Fruit fly (Drosophila melanogaster) whole organism, embryonic: ENCODE measurements around the gene CG10674.

Experiments used
- Adf1 ChIP-seq: fragments of 200-800 bp; sonication (Bioruptor generic); IDR thresholded peaks from 2 replicates; pipeline ENCODE4 v1.3.6; 2022; ENCODE audit warnings: missing biosample characterization, missing genetic modification characterization
- CG10462 ChIP-seq: fragments of 200-800 bp; sonication (Bioruptor generic); optimal IDR thresholded peaks from 2 replicates; lab custom pipeline; 2016; ENCODE audit warnings: missing biosample characterization, missing genetic modification characterization
- CG10543 ChIP-seq: fragments of 200-800 bp; sonication (Bioruptor generic); optimal IDR thresholded peaks from 3 replicates; lab custom pipeline; 2017; ENCODE audit warnings: missing biosample characterization, mild to moderate bottlenecking, missing genetic modification characterization, moderate library complexity
- CG11085 ChIP-seq: fragments of 200-800 bp; sonication (Bioruptor generic); IDR thresholded peaks from 2 replicates; pipeline ENCODE4 v1.3.6; 2022; ENCODE audit warnings: missing biosample characterization, missing genetic modification characterization
- CG12219 ChIP-seq: fragments of 200-800 bp; sonication (Bioruptor generic); optimal IDR thresholded peaks from 3 replicates; lab custom pipeline; 2018; ENCODE audit warnings: missing biosample characterization, mild to moderate bottlenecking, missing genetic modification characterization
- CG13424 ChIP-seq: fragments of 200-800 bp; sonication (Bioruptor generic); optimal IDR thresholded peaks from 2 replicates; lab custom pipeline; 2019; ENCODE audit warnings: missing biosample characterization, mild to moderate bottlenecking, missing genetic modification characterization, moderate library complexity
- CG14050 ChIP-seq: fragments of 200-800 bp; sonication (Bioruptor generic); IDR thresholded peaks from 3 replicates; pipeline ENCODE4 v1.3.6; 2022; ENCODE audit warnings: missing biosample characterization, missing genetic modification characterization
- CG14710 ChIP-seq: fragments of 200-800 bp; sonication (Bioruptor generic); optimal IDR thresholded peaks from 3 replicates; lab custom pipeline; 2019; ENCODE audit warnings: missing biosample characterization, mild to moderate bottlenecking, missing genetic modification characterization, moderate library complexity
- CG14860 ChIP-seq: fragments of 200-800 bp; sonication (Bioruptor generic); IDR thresholded peaks from 3 replicates; pipeline ENCODE4 v1.3.6; 2022; ENCODE audit warnings: missing biosample characterization, missing genetic modification characterization; ENCODE audit not compliant: partially characterized antibody
- CG15479 ChIP-seq: fragments of 200-800 bp; sonication (Bioruptor generic); optimal IDR thresholded peaks from 3 replicates; lab custom pipeline; 2019; ENCODE audit warnings: missing biosample characterization, mild to moderate bottlenecking, missing genetic modification characterization, moderate library complexity
- CG15514 ChIP-seq: fragments of 200-800 bp; sonication (Bioruptor generic); optimal IDR thresholded peaks from 3 replicates; lab custom pipeline; 2017; ENCODE audit warnings: missing biosample characterization, missing genetic modification characterization, mild to moderate bottlenecking, moderate library complexity, missing genetic modification reagents
- CG17328 ChIP-seq: fragments of 200-800 bp; sonication (Bioruptor generic); IDR thresholded peaks from 2 replicates; pipeline ENCODE4 v1.3.6; 2022; ENCODE audit warnings: missing biosample characterization, missing genetic modification characterization
- CG17385 ChIP-seq: fragments of 200-800 bp; sonication (Bioruptor generic); optimal IDR thresholded peaks from 3 replicates; lab custom pipeline; 2018; ENCODE audit warnings: missing biosample characterization, mild to moderate bottlenecking, missing genetic modification characterization
- CG18011 ChIP-seq: fragments of 200-800 bp; sonication (Bioruptor generic); optimal IDR thresholded peaks from 2 replicates; lab custom pipeline; 2017; ENCODE audit warnings: missing biosample characterization, missing genetic modification characterization, mild to moderate bottlenecking, moderate library complexity, missing genotype
- CG18619 ChIP-seq: fragments of 200-800 bp; sonication (Bioruptor generic); optimal IDR thresholded peaks from 3 replicates; lab custom pipeline; 2017; ENCODE audit warnings: missing biosample characterization, mild to moderate bottlenecking, missing genetic modification characterization
- CG30020 ChIP-seq: fragments of 200-800 bp; optimal IDR thresholded peaks from 2 replicates; lab custom pipeline; 2019; ENCODE audit warnings: missing biosample characterization, mild to moderate bottlenecking, missing genetic modification characterization, moderate library complexity
- CG4404 ChIP-seq: fragments of 200-800 bp; sonication (Bioruptor generic); IDR thresholded peaks from 2 replicates; pipeline ENCODE4 v1.3.6; 2022; ENCODE audit warnings: missing biosample characterization, missing genetic modification characterization
- CG4424 ChIP-seq: fragments of 200-800 bp; sonication (Bioruptor generic); optimal IDR thresholded peaks from 3 replicates; lab custom pipeline; 2016; ENCODE audit warnings: missing biosample characterization, missing genetic modification characterization
- CG6683 ChIP-seq: fragments of 200-800 bp; sonication (Bioruptor generic); optimal IDR thresholded peaks from 2 replicates; lab custom pipeline; 2017; ENCODE audit warnings: missing biosample characterization, mild to moderate bottlenecking, missing genetic modification characterization, missing genetic modification reagents
- CG7839 ChIP-seq: fragments of 200-800 bp; sonication (Bioruptor generic); optimal IDR thresholded peaks from 3 replicates; lab custom pipeline; 2018; ENCODE audit warnings: missing biosample characterization, mild to moderate bottlenecking, missing genetic modification characterization, moderate library complexity
- Ets97D ChIP-seq: fragments of 200-800 bp; sonication (Bioruptor generic); optimal IDR thresholded peaks from 3 replicates; lab custom pipeline; 2016; ENCODE audit warnings: missing biosample characterization, missing genetic modification characterization
- Gsc ChIP-seq: fragments of 200-800 bp; sonication (Bioruptor generic); IDR thresholded peaks from 2 replicates; pipeline ENCODE4 v1.3.6; 2022; ENCODE audit warnings: missing biosample characterization, missing genetic modification characterization
- HLH3B ChIP-seq: fragments of 200-800 bp; sonication (Bioruptor generic); IDR thresholded peaks from 2 replicates; pipeline ENCODE4 v1.3.6; 2022; ENCODE audit warnings: missing biosample characterization, missing genetic modification characterization
- HLH4C ChIP-seq: fragments of 200-800 bp; sonication (Bioruptor generic); IDR thresholded peaks from 3 replicates; pipeline ENCODE4 v1.3.6; 2022; ENCODE audit warnings: missing biosample characterization, missing genetic modification characterization; ENCODE audit not compliant: partially characterized antibody
- HLH54F ChIP-seq: fragments of 200-800 bp; sonication (Bioruptor generic); optimal IDR thresholded peaks from 3 replicates; lab custom pipeline; 2016; ENCODE audit warnings: missing biosample characterization, missing genetic modification characterization
- Jarid2 ChIP-seq: fragments of 200-800 bp; sonication (Bioruptor generic); optimal IDR thresholded peaks from 3 replicates; lab custom pipeline; 2017; ENCODE audit warnings: mild to moderate bottlenecking, missing biosample characterization, missing genetic modification reagents, missing genetic modification characterization
- Lpt ChIP-seq: fragments of >200 bp; optimal IDR thresholded peaks from 2 replicates; lab custom pipeline; 2018; ENCODE audit warnings: missing biosample characterization, missing genetic modification characterization
- Nf-YB ChIP-seq: fragments of 200-800 bp; sonication (Bioruptor generic); optimal IDR thresholded peaks from 3 replicates; lab custom pipeline; 2019; ENCODE audit warnings: missing biosample characterization, mild to moderate bottlenecking, missing genetic modification characterization, moderate library complexity
- Sox100B ChIP-seq: fragments of 200-800 bp; sonication (Bioruptor generic); optimal IDR thresholded peaks from 3 replicates; lab custom pipeline; 2018; ENCODE audit warnings: missing biosample characterization, mild to moderate bottlenecking, missing genetic modification characterization
- Ssrp ChIP-seq: fragments of 200-800 bp; sonication (Bioruptor generic); optimal IDR thresholded peaks from 2 replicates; lab custom pipeline; 2018; ENCODE audit warnings: missing biosample characterization, mild to moderate bottlenecking, missing genetic modification characterization, moderate library complexity
- Xbp1 ChIP-seq: fragments of 200-800 bp; sonication (Bioruptor generic); optimal IDR thresholded peaks from 3 replicates; lab custom pipeline; 2016; ENCODE audit warnings: missing biosample characterization, mild to moderate bottlenecking, missing genetic modification characterization
- abd-A ChIP-seq: fragments of 200-800 bp; sonication (Bioruptor generic); optimal IDR thresholded peaks from 3 replicates; lab custom pipeline; 2019; ENCODE audit warnings: missing biosample characterization, mild to moderate bottlenecking, missing genetic modification characterization, moderate library complexity
- al ChIP-seq: fragments of 200-800 bp; sonication (Bioruptor generic); IDR thresholded peaks from 2 replicates; pipeline ENCODE4 v1.3.6; 2022; ENCODE audit warnings: missing biosample characterization, missing genetic modification characterization
- aop ChIP-seq: fragments of 200-800 bp; sonication (Bioruptor generic); IDR thresholded peaks from 2 replicates; pipeline ENCODE4 v1.3.6; 2022; ENCODE audit warnings: missing biosample characterization, missing genetic modification characterization
- br ChIP-seq: fragments of >200 bp; optimal IDR thresholded peaks from 2 replicates; lab custom pipeline; 2017
- corto ChIP-seq: fragments of 200-800 bp; sonication (Bioruptor generic); optimal IDR thresholded peaks from 2 replicates; lab custom pipeline; 2016; ENCODE audit warnings: missing biosample characterization, mild to moderate bottlenecking, missing genetic modification characterization, moderate library complexity
- esg ChIP-seq: fragments of 200-800 bp; sonication (Bioruptor generic); conservative IDR thresholded peaks from 2 replicates; pipeline ENCODE4 v1.3.6; 2022; ENCODE audit warnings: missing biosample characterization, missing genetic modification characterization
- ewg ChIP-seq: fragments of 200-800 bp; sonication (Bioruptor generic); optimal IDR thresholded peaks from 3 replicates; lab custom pipeline; 2017; ENCODE audit warnings: mild to moderate bottlenecking, missing biosample characterization, missing genetic modification reagents, missing genetic modification characterization
- hth ChIP-seq: fragments of >200 bp; optimal IDR thresholded peaks from 2 replicates; lab custom pipeline; 2017; ENCODE audit warnings: inconsistent platforms
- lilli ChIP-seq: fragments of 200-800 bp; sonication (Bioruptor generic); optimal IDR thresholded peaks from 3 replicates; lab custom pipeline; 2016; ENCODE audit warnings: missing biosample characterization, missing genetic modification characterization
- nom ChIP-seq: fragments of 200-800 bp; sonication (Bioruptor generic); optimal IDR thresholded peaks from 2 replicates; lab custom pipeline; 2017; ENCODE audit warnings: missing biosample characterization, missing genetic modification characterization, mild to moderate bottlenecking, moderate library complexity, missing genetic modification reagents
- odd ChIP-seq: fragments of 200-800 bp; sonication (Bioruptor generic); optimal IDR thresholded peaks from 2 replicates; lab custom pipeline; 2017; ENCODE audit warnings: missing biosample characterization, mild to moderate bottlenecking, missing genetic modification characterization
- p53 ChIP-seq: fragments of 200-800 bp; sonication (Bioruptor generic); optimal IDR thresholded peaks from 2 replicates; lab custom pipeline; 2016; ENCODE audit warnings: missing biosample characterization, missing genetic modification characterization
- run ChIP-seq: fragments of 200-800 bp; sonication (Bioruptor generic); optimal IDR thresholded peaks from 3 replicates; lab custom pipeline; 2018; ENCODE audit warnings: missing biosample characterization, mild to moderate bottlenecking, missing genetic modification characterization
- sc ChIP-seq, 3 experiments: fragments of >200 bp in 2 of 3; fragments of 200-800 bp in 1 of 3; sonication (Bioruptor generic) in 1 of 3; optimal IDR thresholded peaks; 2 replicates in 2 of 3; 3 replicates in 1 of 3; lab custom pipeline; 2017; ENCODE audit warnings: mild to moderate bottlenecking in 1 of 3, missing biosample characterization in 1 of 3, missing genetic modification characterization in 1 of 3, missing genetic modification reagents in 1 of 3
- sens ChIP-seq: fragments of 200-800 bp; sonication (Bioruptor generic); peaks from one replicate; lab custom pipeline; 2016; ENCODE audit warnings: missing biosample characterization, missing genetic modification characterization
- seq ChIP-seq: fragments of 200-800 bp; sonication (Bioruptor generic); IDR thresholded peaks from 2 replicates; pipeline ENCODE4 v1.3.6; 2022; ENCODE audit warnings: missing biosample characterization, missing genetic modification characterization
- tio ChIP-seq: fragments of 200-800 bp; sonication (Bioruptor generic); optimal IDR thresholded peaks from 2 replicates; lab custom pipeline; 2017; ENCODE audit warnings: missing biosample characterization, missing genetic modification characterization, inconsistent platforms
- twi ChIP-seq: fragments of 200-800 bp; optimal IDR thresholded peaks from 2 replicates; lab custom pipeline; 2019; ENCODE audit warnings: missing biosample characterization, mild to moderate bottlenecking, missing genetic modification characterization, moderate library complexity
- z ChIP-seq: fragments of 200-800 bp; sonication (Bioruptor generic); IDR thresholded peaks from 3 replicates; pipeline ENCODE4 v1.3.6; 2022; ENCODE audit warnings: missing biosample characterization, missing genetic modification characterization

Gene CG10674

dm6 chr3L:5139312-5139711, 3.2 kb upstream of the CG10674 start, which contains the start of the genes Tcs5 and CHMP2B (continued):
- TF ChIP-seq tio (GFP tag; lab: Kevin White, UChicago) = peak; percentile 100
- peak; percentile 100 for TF ChIP-seq CG7839
- peak; percentile 99 for TF ChIP-seq CG10543 (GFP tag; lab: Kevin White, UChicago)
- TF ChIP-seq esg (GFP tag; lab: Robert Waterston, UW) = peak; percentile 100
- TF ChIP-seq CG4424 (GFP tag; lab: Kevin White, UChicago) = peak; percentile 100
- peak; percentile 99 for TF ChIP-seq aop (GFP tag; lab: Robert Waterston, UW)
- TF ChIP-seq br (lab: Kevin White, UChicago) = no peak
- TF ChIP-seq HLH3B (GFP tag; lab: Robert Waterston, UW) = peak; percentile 100
- TF ChIP-seq CG10462 (GFP tag; lab: Kevin White, UChicago) = peak; percentile 100
- peak; percentile 80 for TF ChIP-seq CG15479 (GFP tag; lab: Kevin White, UChicago)
- TF ChIP-seq ewg = peak; percentile 99
- peak; percentile 100 for TF ChIP-seq HLH54F (GFP tag; lab: Kevin White, UChicago)
- TF ChIP-seq odd (GFP tag; lab: Kevin White, UChicago) = peak; percentile 99
- TF ChIP-seq abd-A (tag; lab: Kevin White, UChicago) = no peak
- TF ChIP-seq CG18011 (GFP tag; lab: Kevin White, UChicago) = peak; percentile 94
- TF ChIP-seq p53 = peak; percentile 98
- no peak for TF ChIP-seq HLH4C
- no peak for TF ChIP-seq hth (lab: Kevin White, UChicago)
- TF ChIP-seq Lpt = no peak
- TF ChIP-seq CG11085 = peak; percentile 100
- peak; percentile 100 for TF ChIP-seq al
- TF ChIP-seq run = peak; percentile 98
- peak; percentile 100 for TF ChIP-seq Gsc
- peak; percentile 100 for TF ChIP-seq lilli (GFP tag; lab: Kevin White, UChicago)
- TF ChIP-seq CG18619 = peak; percentile 100
- TF ChIP-seq sens (GFP tag; lab: Kevin White, UChicago) = peak; percentile 100
- TF ChIP-seq Nf-YB (GFP tag; lab: Kevin White, UChicago) = peak; percentile 91
- TF ChIP-seq CG17385 (GFP tag; lab: Kevin White, UChicago) = peak; percentile 99
- TF ChIP-seq CG4404 (GFP tag; lab: Robert Waterston, UW) = peak; percentile 100
- TF ChIP-seq CG13424 (tag; lab: Kevin White, UChicago) = peak; percentile 100
- TF ChIP-seq CG17328 (GFP tag; lab: Robert Waterston, UW) = peak; percentile 100
- peak; percentile 100 for TF ChIP-seq Ssrp (tag; lab: Kevin White, UChicago)
- TF ChIP-seq seq (GFP tag; lab: Robert Waterston, UW) = peak; percentile 100
- peak; percentile 85 for TF ChIP-seq Ets97D
- peak; percentile 99 for TF ChIP-seq CG14710 (tag; lab: Kevin White, UChicago)
- peak; percentile 94 for TF ChIP-seq Jarid2 (GFP tag; lab: Kevin White, UChicago)
- TF ChIP-seq CG6683 (GFP tag; lab: Kevin White, UChicago) = peak; percentile 97
- TF ChIP-seq CG30020 (tag; lab: Kevin White, UChicago) = peak; percentile 92
- TF ChIP-seq z (GFP tag; lab: Robert Waterston, UW) = peak; percentile 90
- no peak for TF ChIP-seq CG14860
- TF ChIP-seq CG14050 (GFP tag; lab: Robert Waterston, UW) = peak; percentile 100
- peak; percentile 94 for TF ChIP-seq Adf1
- peak; percentile 96 for TF ChIP-seq CG15514
- peak; percentile 98 for TF ChIP-seq Sox100B (GFP tag; lab: Kevin White, UChicago)
- peak; percentile 100 for TF ChIP-seq Xbp1 (GFP tag; lab: Kevin White, UChicago)
- peak; percentile 99 for TF ChIP-seq corto
- peak; percentile 99 for TF ChIP-seq nom (GFP tag; lab: Kevin White, UChicago)
- peak; percentile 99 for TF ChIP-seq CG12219 (GFP tag; lab: Kevin White, UChicago)
- no peak for TF ChIP-seq sc (optimal IDR thresholded peaks at IDR 0.05; lab: Kevin White, UChicago)
- peak; percentile 100 for TF ChIP-seq sc (GFP tag; optimal IDR thresholded peaks at IDR 0.05; lab: Kevin White, UChicago)
- peak; percentile 99 for TF ChIP-seq twi (tag; lab: Kevin White, UChicago)
